Worm (Caenorhabditis elegans) whole organism, young adult: ENCODE results near the gene nhr-218.

Experiments
- B0019.2 ChIP-seq: fragments of 200-800 bp; sonication (Bioruptor generic); conservative IDR thresholded peaks from 2 replicates; pipeline ENCODE4 v1.3.6; 2022; ENCODE audit warnings: missing genetic modification reagents, missing genetic modification characterization, missing compliant biosample characterization
- C06A6.2 ChIP-seq: fragments of 200-800 bp; sonication (Bioruptor generic); conservative IDR thresholded peaks from 2 replicates; pipeline ENCODE4 v1.3.6; 2022; ENCODE audit warnings: missing genetic modification characterization, missing compliant biosample characterization
- D2030.7 ChIP-seq: fragments of 200-800 bp; sonication (Bioruptor generic); IDR thresholded peaks from 2 replicates; pipeline ENCODE4 v1.3.6; 2022; ENCODE audit warnings: missing genetic modification reagents, missing genetic modification characterization, missing compliant biosample characterization
- F22D6.2 ChIP-seq: sonication (generic microtip); optimal IDR thresholded peaks from 2 replicates; lab custom pipeline; 2016; ENCODE audit warnings: mild to moderate bottlenecking, missing genetic modification characterization, missing compliant biosample characterization
- K11D2.4 ChIP-seq: fragments of 200-800 bp; sonication (Bioruptor generic); IDR thresholded peaks from 2 replicates; pipeline ENCODE4 v1.3.6; 2022; ENCODE audit warnings: missing genetic modification reagents, missing genetic modification characterization, missing compliant biosample characterization
- K12H6.12 ChIP-seq: fragments of 200-800 bp; sonication (Bioruptor generic); optimal IDR thresholded peaks from 2 replicates; lab custom pipeline; 2018; ENCODE audit warnings: mild to moderate bottlenecking, missing genetic modification characterization, missing compliant biosample characterization
- Y53F4B.3 ChIP-seq: fragments of 200-800 bp; sonication (Bioruptor generic); IDR thresholded peaks from 2 replicates; pipeline ENCODE4 v1.3.6; 2022; ENCODE audit warnings: missing genetic modification reagents, missing genetic modification characterization, missing compliant biosample characterization
- Y53G8AR.9 ChIP-seq: fragments of 200-800 bp; sonication (Bioruptor generic); conservative IDR thresholded peaks from 2 replicates; pipeline ENCODE4 v1.3.6; 2022; ENCODE audit warnings: missing genetic modification reagents, missing genetic modification characterization, missing compliant biosample characterization
- Y56A3A.18 ChIP-seq: fragments of 200-800 bp; sonication (Bioruptor generic); IDR thresholded peaks from 2 replicates; pipeline ENCODE4 v1.3.6; 2022; ENCODE audit warnings: missing genetic modification reagents, missing genetic modification characterization, missing compliant biosample characterization
- Y95B8A.8 ChIP-seq: fragments of 200-800 bp; sonication (Bioruptor generic); IDR thresholded peaks from 2 replicates; pipeline ENCODE4 v1.3.6; 2022; ENCODE audit warnings: missing genetic modification reagents, missing genetic modification characterization, missing compliant biosample characterization
- ZK185.1 ChIP-seq: sonication (generic microtip); optimal IDR thresholded peaks from 2 replicates; lab custom pipeline; 2016; ENCODE audit warnings: mild to moderate bottlenecking, missing genetic modification characterization, missing compliant biosample characterization; ENCODE audit not compliant: poor library complexity, severe bottlenecking
- akir-1 ChIP-seq: fragments of 200-800 bp; sonication (Bioruptor generic); optimal IDR thresholded peaks from 2 replicates; lab custom pipeline; 2018; ENCODE audit warnings: mild to moderate bottlenecking, missing genetic modification characterization, moderate library complexity, missing compliant biosample characterization
- ama-1 ChIP-seq, 3 experiments: fragments of 150-350 bp in 1 of 3; sonication (generic microtip) in 2 of 3; optimal IDR thresholded peaks; 2 replicates each; lab custom pipeline; 2014 to 2018; ENCODE audit warnings: missing biosample characterization in 2 of 3, missing genetic modification characterization in 2 of 3, missing genetic modification reagents in 2 of 3
- aptf-2 ChIP-seq: fragments of 200-800 bp; sonication (Bioruptor generic); conservative IDR thresholded peaks from 2 replicates; pipeline ENCODE4 v1.3.6; 2022; ENCODE audit warnings: missing genetic modification reagents, missing genetic modification characterization, missing compliant biosample characterization
- athp-1 ChIP-seq: sonication (generic microtip); optimal IDR thresholded peaks from 2 replicates; lab custom pipeline; 2017; ENCODE audit warnings: mild to moderate bottlenecking, missing genetic modification characterization, missing compliant biosample characterization
- attf-3 ChIP-seq: fragments of 200-800 bp; sonication (Bioruptor generic); conservative IDR thresholded peaks from 2 replicates; pipeline ENCODE4 v1.3.6; 2022; ENCODE audit warnings: missing genetic modification reagents, missing genetic modification characterization, missing compliant biosample characterization
- attf-5 ChIP-seq: fragments of 200-800 bp; sonication (Bioruptor generic); optimal IDR thresholded peaks from 2 replicates; lab custom pipeline; 2018; ENCODE audit warnings: mild to moderate bottlenecking, missing genetic modification characterization, missing compliant biosample characterization
- cebp-2 ChIP-seq: fragments of 200-800 bp; sonication (Bioruptor generic); IDR thresholded peaks from 2 replicates; pipeline ENCODE4 v1.3.6; 2022; ENCODE audit warnings: missing genetic modification characterization, missing compliant biosample characterization
- ceh-91 ChIP-seq: fragments of 200-800 bp; sonication (Bioruptor generic); IDR thresholded peaks from 2 replicates; pipeline ENCODE4 v1.3.6; 2022; ENCODE audit warnings: missing genetic modification reagents, missing genetic modification characterization, missing compliant biosample characterization
- die-1 ChIP-seq: sonication (generic microtip); optimal IDR thresholded peaks from 2 replicates; lab custom pipeline; 2016; ENCODE audit warnings: missing genotype, mild to moderate bottlenecking, missing genetic modification characterization, missing compliant biosample characterization
- dox-1 ChIP-seq: fragments of 200-800 bp; sonication (Bioruptor generic); IDR thresholded peaks from 2 replicates; pipeline ENCODE4 v1.3.6; 2022; ENCODE audit warnings: missing genetic modification reagents, missing genetic modification characterization, missing compliant biosample characterization
- egl-44 ChIP-seq: fragments of 200-800 bp; sonication (Bioruptor generic); IDR thresholded peaks from 2 replicates; pipeline ENCODE4 v1.3.6; 2022; ENCODE audit warnings: missing genetic modification reagents, missing genetic modification characterization, missing compliant biosample characterization
- hlh-26 ChIP-seq: fragments of 200-800 bp; sonication (Bioruptor generic); conservative IDR thresholded peaks from 2 replicates; pipeline ENCODE4 v1.3.6; 2022; ENCODE audit warnings: missing genetic modification reagents, missing genetic modification characterization, missing compliant biosample characterization
- lag-1 ChIP-seq: fragments of 200-800 bp; sonication (Bioruptor generic); IDR thresholded peaks from 2 replicates; pipeline ENCODE4 v1.3.6; 2022; ENCODE audit warnings: missing genetic modification reagents, missing genetic modification characterization, missing compliant biosample characterization
- let-526 ChIP-seq: fragments of 200-800 bp; sonication (Bioruptor generic); IDR thresholded peaks from 2 replicates; pipeline ENCODE4 v1.3.6; 2022; ENCODE audit warnings: missing genetic modification reagents, missing genetic modification characterization, missing compliant biosample characterization
- let-607 ChIP-seq, 2 experiments: fragments of 200-800 bp in 1 of 2; sonication (Bioruptor generic) in 1 of 2; sonication (generic microtip) in 1 of 2; optimal IDR thresholded peaks; 2 replicates each; lab custom pipeline; 2016 to 2018; ENCODE audit warnings: mild to moderate bottlenecking in 2 of 2, missing compliant biosample characterization in 2 of 2, missing genetic modification characterization in 2 of 2, moderate library complexity in 2 of 2, missing genotype in 1 of 2
- madf-10 ChIP-seq: sonication (generic microtip); optimal IDR thresholded peaks from 2 replicates; lab custom pipeline; 2016; ENCODE audit warnings: mild to moderate bottlenecking, missing genetic modification characterization, missing compliant biosample characterization
- madf-3 ChIP-seq: fragments of 200-800 bp; sonication (Bioruptor generic); IDR thresholded peaks from 2 replicates; pipeline ENCODE4 v1.3.6; 2022; ENCODE audit warnings: missing genetic modification reagents, missing genetic modification characterization, missing compliant biosample characterization
- madf-6 ChIP-seq: fragments of 200-800 bp; sonication (Bioruptor generic); IDR thresholded peaks from 2 replicates; pipeline ENCODE4 v1.3.6; 2022; ENCODE audit warnings: missing genetic modification reagents, missing genetic modification characterization, missing compliant biosample characterization
- mes-4 ChIP-seq: sonication (generic microtip); optimal IDR thresholded peaks from 2 replicates; lab custom pipeline; 2016; ENCODE audit warnings: missing genotype, missing genetic modification characterization, missing compliant biosample characterization
- mxl-1 ChIP-seq: sonication (generic microtip); optimal IDR thresholded peaks from 2 replicates; lab custom pipeline; 2016; ENCODE audit warnings: missing genetic modification characterization, missing compliant biosample characterization
- nfya-1 ChIP-seq: sonication (generic microtip); optimal IDR thresholded peaks from 2 replicates; lab custom pipeline; 2017; ENCODE audit warnings: antibody characterized with exemption, missing compliant biosample characterization, missing genetic modification characterization, borderline replicate concordance; ENCODE audit not compliant: insufficient read depth
- nfyb-1 ChIP-seq: fragments of 200-800 bp; sonication (Bioruptor generic); IDR thresholded peaks from 2 replicates; pipeline ENCODE4 v1.3.6; 2022; ENCODE audit warnings: missing genetic modification reagents, missing genetic modification characterization, missing compliant biosample characterization
- nhr-179 ChIP-seq: sonication (generic microtip); optimal IDR thresholded peaks from 2 replicates; lab custom pipeline; 2016; ENCODE audit warnings: mild to moderate bottlenecking, missing genetic modification characterization, missing compliant biosample characterization
- nhr-27 ChIP-seq: fragments of 200-800 bp; sonication (Bioruptor generic); optimal IDR thresholded peaks from 2 replicates; lab custom pipeline; 2018; ENCODE audit warnings: mild to moderate bottlenecking, missing genetic modification characterization, moderate library complexity, missing compliant biosample characterization
- nhr-80 ChIP-seq: sonication (generic microtip); optimal IDR thresholded peaks from 2 replicates; lab custom pipeline; 2016; ENCODE audit warnings: missing genetic modification characterization, missing compliant biosample characterization
- pha-4 ChIP-seq: fragments of 150-350 bp; sonication (generic microtip); optimal IDR thresholded peaks from 2 replicates; lab custom pipeline; 2014; ENCODE audit warnings: missing biosample characterization, missing genetic modification reagents, missing genetic modification characterization
- sdz-38 ChIP-seq: sonication (generic microtip); optimal IDR thresholded peaks from 2 replicates; lab custom pipeline; 2016; ENCODE audit warnings: missing genotype, missing genetic modification characterization, missing compliant biosample characterization
- sea-2 ChIP-seq: fragments of 200-800 bp; sonication (Bioruptor generic); IDR thresholded peaks from 2 replicates; pipeline ENCODE4 v1.3.6; 2022; ENCODE audit warnings: missing genetic modification characterization, missing compliant biosample characterization
- snpc-1.1 ChIP-seq: sonication (generic microtip); optimal IDR thresholded peaks from 2 replicates; lab custom pipeline; 2017; ENCODE audit warnings: missing genetic modification characterization, mild to moderate bottlenecking, missing compliant biosample characterization, antibody characterized with exemption, moderate library complexity, missing genotype, missing genetic modification reagents; ENCODE audit not compliant: insufficient read depth
- snpc-4 ChIP-seq, 5 experiments: fragments of 150-350 bp in 1 of 5; sonication (generic microtip) in 4 of 5; optimal IDR thresholded peaks; 2 replicates each; lab custom pipeline; 2014 to 2018; ENCODE audit warnings: missing genetic modification characterization in 5 of 5, missing biosample characterization in 3 of 5, antibody characterized with exemption in 2 of 5, mild to moderate bottlenecking in 2 of 5, missing compliant biosample characterization in 2 of 5, missing genotype in 2 of 5, moderate library complexity in 2 of 5, missing genetic modification reagents in 1 of 5
- tbp1 ChIP-seq: fragments of 200-800 bp; sonication (Bioruptor generic); optimal IDR thresholded peaks from 2 replicates; lab custom pipeline; 2018; ENCODE audit warnings: mild to moderate bottlenecking, missing genetic modification characterization, missing compliant biosample characterization
- tbx-9 ChIP-seq: sonication (generic microtip); optimal IDR thresholded peaks from 2 replicates; lab custom pipeline; 2016; ENCODE audit warnings: borderline replicate concordance, missing genetic modification characterization, inconsistent platforms, missing compliant biosample characterization
- zim-3 ChIP-seq: sonication (generic microtip); optimal IDR thresholded peaks from 2 replicates; lab custom pipeline; 2017; ENCODE audit warnings: mild to moderate bottlenecking, missing genetic modification characterization, moderate library complexity, missing compliant biosample characterization
- ztf-26 ChIP-seq: sonication (generic microtip); optimal IDR thresholded peaks from 2 replicates; lab custom pipeline; 2017; ENCODE audit warnings: missing genetic modification characterization, missing compliant biosample characterization

The nhr-218 gene

DNA sequence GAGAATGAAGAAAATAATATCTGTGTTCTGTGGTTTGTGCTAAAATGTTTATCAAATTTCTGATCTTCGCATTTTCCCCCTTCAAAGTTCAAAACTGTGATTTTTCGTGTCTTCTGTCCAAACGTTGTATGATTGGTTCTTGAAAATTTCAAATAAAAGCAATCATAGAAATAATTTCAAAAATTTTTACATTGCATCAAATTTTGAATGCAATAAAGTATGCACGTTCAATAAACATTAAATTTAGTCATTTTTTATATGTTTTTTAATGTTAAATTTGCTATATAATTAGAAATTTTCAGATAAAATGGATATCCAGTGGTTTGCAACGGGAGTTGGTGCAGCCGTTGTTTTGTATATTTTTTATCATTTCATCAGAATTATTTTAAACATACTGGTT lies 34.2 kb upstream of the nhr-218 start, which contains the start of gene stdh-2:
stdh-2 (plus strand) TSS at position 301 of the 400 bp plus-strand sequence.
- TF ChIP-seq ZK185.1 (tag; lab: Kevin White, UChicago) (no peak), aptf-2 (no peak), hlh-26 (GFP tag; lab: Robert Waterston, UW) (no peak)
- TF ChIP-seq, all 124 proteins: peak for 0

DNA sequence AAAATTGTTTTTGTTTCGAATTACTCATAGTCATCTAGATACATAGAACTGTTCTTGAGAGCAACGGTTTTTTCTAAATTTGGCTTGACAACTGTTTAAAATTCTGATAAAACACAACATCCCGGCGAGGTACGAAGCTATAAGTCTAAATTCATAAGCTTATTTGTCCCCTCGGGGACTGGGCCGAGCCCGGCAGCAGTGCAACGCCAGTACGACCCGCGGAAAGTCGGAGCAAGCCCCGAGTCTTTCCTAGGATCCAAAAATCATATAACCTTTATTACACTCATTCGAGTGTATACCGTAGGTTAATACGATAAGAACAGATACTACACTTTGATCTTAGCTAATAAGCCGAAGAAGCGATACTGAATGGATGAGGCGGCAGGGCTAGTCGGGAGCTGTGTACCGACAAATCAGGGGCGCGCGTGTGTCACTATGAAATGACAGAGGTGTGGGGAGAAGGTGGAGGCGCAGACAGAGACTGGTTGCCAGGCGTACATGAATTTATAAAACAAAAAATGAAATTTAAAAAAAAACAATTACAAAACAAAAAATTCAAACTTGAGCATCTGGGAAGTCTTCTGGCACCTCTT lies 32.6 kb upstream of the nhr-218 start:
- no peak for TF ChIP-seq Y95B8A.8 (GFP tag; lab: Robert Waterston, UW)
- no peak for TF ChIP-seq let-607 (tag; optimal IDR thresholded peaks at IDR 0.05; lab: Kevin White, UChicago)
- TF ChIP-seq sdz-38 (tag; lab: Kevin White, UChicago): no peak
- 0 out of 2 replicates have a peak, but pooled peaks have one; percentile 52 for TF ChIP-seq egl-44 (GFP tag; lab: Robert Waterston, UW)
- TF ChIP-seq madf-3 (GFP tag; lab: Robert Waterston, UW): no peak
- no peak for TF ChIP-seq ama-1 (optimal IDR thresholded peaks at IDR 0.05; lab: Kevin White, UChicago)
- TF ChIP-seq ama-1 (GFP tag; optimal IDR thresholded peaks at IDR 0.05; lab: Kevin White, UChicago): no peak
- TF ChIP-seq mxl-1 (tag; lab: Kevin White, UChicago): no peak
- TF ChIP-seq madf-6 (GFP tag; lab: Robert Waterston, UW): peak; percentile 73
- TF ChIP-seq F22D6.2 (tag; lab: Kevin White, UChicago): no peak
- no peak for TF ChIP-seq attf-5 (GFP tag; lab: Kevin White, UChicago)
- peak; percentile 92 for TF ChIP-seq snpc-1.1 (tag; lab: Kevin White, UChicago)
- TF ChIP-seq attf-3 (GFP tag; lab: Robert Waterston, UW): no peak
- TF ChIP-seq lag-1 (GFP tag; lab: Robert Waterston, UW): no peak
- TF ChIP-seq nhr-80 (tag; lab: Kevin White, UChicago): no peak
- no peak for TF ChIP-seq sea-2
- TF ChIP-seq die-1 (tag; lab: Kevin White, UChicago): peak; percentile 45
- no peak for TF ChIP-seq mes-4 (tag; lab: Kevin White, UChicago)
- TF ChIP-seq ceh-91 (GFP tag; lab: Robert Waterston, UW): no peak
- no peak for TF ChIP-seq zim-3 (tag; lab: Kevin White, UChicago)
- 0 out of 2 replicates have a peak, but pooled peaks have one; percentile 44 for TF ChIP-seq Y53G8AR.9 (GFP tag; lab: Robert Waterston, UW)
- TF ChIP-seq dox-1 (GFP tag; lab: Robert Waterston, UW): peak; percentile 77
- TF ChIP-seq nfya-1: no peak
- peak; percentile 89 for TF ChIP-seq snpc-4 (GFP tag; optimal IDR thresholded peaks at IDR 0.05; lab: Kevin White, UChicago)
- TF ChIP-seq snpc-4 (tag; optimal IDR thresholded peaks at IDR 0.05; lab: Kevin White, UChicago): peak; percentile 82 to 97 (median 92)
- TF ChIP-seq madf-10 (tag; lab: Kevin White, UChicago): no peak
- TF ChIP-seq D2030.7 (GFP tag; lab: Robert Waterston, UW): peak; percentile 76
- 0 out of 2 replicates have a peak, but pooled peaks have one; percentile 40 for TF ChIP-seq Y56A3A.18 (GFP tag; lab: Robert Waterston, UW)
- TF ChIP-seq B0019.2 (GFP tag; lab: Robert Waterston, UW): no peak
- TF ChIP-seq akir-1: no peak
- TF ChIP-seq cebp-2 (GFP tag; lab: Robert Waterston, UW): no peak
- no peak for TF ChIP-seq K12H6.12 (tag; lab: Kevin White, UChicago)
- TF ChIP-seq nhr-179: no peak
- no peak for TF ChIP-seq let-526 (GFP tag; lab: Robert Waterston, UW)
- peak; percentile 42; the same call in 1 of the 2 replicates for TF ChIP-seq nfyb-1 (GFP tag; lab: Robert Waterston, UW)
- no peak for TF ChIP-seq nhr-27 (tag; lab: Kevin White, UChicago)
- TF ChIP-seq ztf-26 (tag; lab: Kevin White, UChicago): no peak
- no peak for TF ChIP-seq tbx-9 (tag; lab: Kevin White, UChicago)
- no peak for TF ChIP-seq athp-1 (tag; lab: Kevin White, UChicago)
- TF ChIP-seq pha-4 (tag; lab: Kevin White, UChicago): no peak
- TF ChIP-seq Y53F4B.3 (GFP tag; lab: Robert Waterston, UW): no peak
- TF ChIP-seq K11D2.4 (GFP tag; lab: Robert Waterston, UW): no peak
- peak; percentile 70 for TF ChIP-seq tbp1 (GFP tag; lab: Kevin White, UChicago)
- no peak for TF ChIP-seq C06A6.2
